Fruit fly (Drosophila melanogaster): ENCODE results near the gene CG3430.

CG3430 gene

DNA sequence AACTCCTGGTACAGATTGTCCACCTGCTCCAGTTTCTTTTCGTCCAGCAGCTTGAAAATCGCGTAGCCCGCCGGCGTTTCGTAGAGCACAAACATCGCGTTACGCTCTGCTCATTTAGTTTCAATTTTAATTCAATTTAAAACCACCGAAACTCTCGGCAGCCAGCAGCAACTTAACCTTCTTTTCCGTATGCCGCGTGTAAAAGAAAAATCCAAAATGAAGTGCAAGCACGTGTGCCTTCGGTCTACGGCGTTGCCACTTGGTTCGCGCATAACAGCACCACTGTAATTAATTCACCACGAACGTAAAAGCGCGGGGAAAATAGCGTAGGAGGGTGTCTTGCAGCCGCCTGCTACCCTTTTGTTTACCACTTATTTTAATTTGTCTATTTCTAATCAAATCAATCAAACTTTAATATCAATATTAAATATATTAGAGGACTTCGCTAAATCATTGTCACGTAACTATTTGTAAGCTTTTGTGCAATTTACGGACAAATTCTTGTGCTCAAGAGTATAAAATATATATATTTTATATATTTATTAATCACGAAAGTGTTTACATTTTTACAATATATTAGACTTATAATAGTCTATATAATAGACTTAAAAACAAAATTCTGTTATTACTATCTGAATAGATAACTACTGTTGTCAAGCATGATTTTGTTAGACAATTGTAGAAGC lies 38.1 kb upstream of the CG3430 start, which contains the start of gene nop5 (continued):
- no peak for TF ChIP-seq emc (GFP tag; optimal IDR thresholded peaks at IDR 0.05)
- no peak for TF ChIP-seq CG3407 (GFP tag; optimal IDR thresholded peaks at IDR 0.05)
- TF ChIP-seq exex (tag; optimal IDR thresholded peaks at IDR 0.05): peak; percentile 47
- no peak for TF ChIP-seq NK7.1 (GFP tag; optimal IDR thresholded peaks at IDR 0.05)
- no peak for TF ChIP-seq eve (GFP tag; optimal IDR thresholded peaks at IDR 0.05)
- no peak for TF ChIP-seq Lhr (GFP tag; optimal IDR thresholded peaks at IDR 0.05)
- no peak for TF ChIP-seq CG6175 (GFP tag; IDR thresholded peaks at IDR 0.05)

DNA sequence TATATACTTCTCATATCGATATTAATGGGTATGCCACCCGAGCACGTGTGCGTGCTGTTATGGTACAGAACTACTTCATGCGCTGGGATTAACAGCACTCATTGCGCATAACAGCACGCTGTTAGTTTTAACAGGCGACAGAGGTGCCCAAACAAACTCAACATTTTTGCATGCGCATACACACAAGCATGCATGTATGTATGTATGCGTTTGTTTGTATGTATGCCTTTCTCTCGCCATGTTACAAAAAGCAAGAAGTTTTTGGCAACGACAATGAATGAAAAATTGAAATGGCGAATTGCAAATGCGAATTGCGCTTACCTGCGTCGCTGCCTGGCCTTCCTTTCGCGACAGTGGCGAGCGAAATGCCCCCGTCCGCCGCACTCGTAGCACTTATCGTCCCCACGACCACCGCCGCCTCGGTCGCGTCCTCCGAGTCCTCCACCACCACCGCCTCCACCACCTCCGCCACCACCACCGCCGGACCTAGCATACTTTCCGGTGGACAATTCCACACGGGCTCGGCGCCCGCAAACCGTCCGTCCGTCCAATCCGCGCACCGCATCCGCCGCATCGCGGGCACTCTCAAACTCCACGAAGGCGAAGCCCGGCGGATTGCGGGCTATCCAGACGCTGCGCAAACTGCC lies 37.5 kb upstream of the CG3430 start:
- TF ChIP-seq CG17912 (GFP tag; optimal IDR thresholded peaks at IDR 0.05) (no peak), CG6689 (GFP tag; IDR thresholded peaks at IDR 0.05) (no peak), CG8359 (GFP tag; optimal IDR thresholded peaks at IDR 0.05; ENCODE audit: borderline replicate concordance) (no peak), CG10543 (GFP tag; optimal IDR thresholded peaks at IDR 0.05) (no peak), Nf-YC (tag; optimal IDR thresholded peaks at IDR 0.05) (peak; percentile 54), dmrt99B (tag; optimal IDR thresholded peaks at IDR 0.05) (no peak), CG17829 (tag; optimal IDR thresholded peaks at IDR 0.05) (no peak), sd (tag; optimal IDR thresholded peaks at IDR 0.05) (no peak), mam (GFP tag; optimal IDR thresholded peaks at IDR 0.05) (no peak), CG15011 (GFP tag; optimal IDR thresholded peaks at IDR 0.05) (no peak), Asciz (GFP tag; optimal IDR thresholded peaks at IDR 0.05) (no peak), E2f2 (GFP tag; IDR thresholded peaks at IDR 0.05) (no peak), CG8944 (GFP tag; optimal IDR thresholded peaks at IDR 0.05) (no peak), NfI (GFP tag; optimal IDR thresholded peaks at IDR 0.05) (no peak), pros (GFP tag; optimal IDR thresholded peaks at IDR 0.05) (no peak), CG18262 (tag; optimal IDR thresholded peaks at IDR 0.05) (peak; percentile 48), bowl (GFP tag; IDR thresholded peaks at IDR 0.05) (no peak), CG7372 (GFP tag; IDR thresholded peaks at IDR 0.05) (no peak), Hand (GFP tag; optimal IDR thresholded peaks at IDR 0.05) (no peak), CG7963 (GFP tag; IDR thresholded peaks at IDR 0.05; ENCODE audit: partially characterized antibody) (0 out of 3 replicates have a peak, but pooled peaks have one; percentile 12), CoRest (tag; optimal IDR thresholded peaks at IDR 0.05) (no peak), CG10654 (GFP tag; optimal IDR thresholded peaks at IDR 0.05) (no peak), CG3726 (GFP tag; IDR thresholded peaks at IDR 0.05) (no peak), Sry-β (GFP tag; optimal IDR thresholded peaks at IDR 0.05) (peak; percentile 15), C15 (GFP tag; IDR thresholded peaks at IDR 0.05) (no peak), Opbp (GFP tag; IDR thresholded peaks at IDR 0.05; ENCODE audit: partially characterized antibody) (0 out of 3 replicates have a peak, but pooled peaks have one; percentile 33), Optix (GFP tag; IDR thresholded peaks at IDR 0.05) (no peak), dan (GFP tag; IDR thresholded peaks at IDR 0.05) (no peak), Mrtf (GFP tag; IDR thresholded peaks at IDR 0.05) (no peak), Hr3 (GFP tag; optimal IDR thresholded peaks at IDR 0.05) (no peak), CG13287 (GFP tag; IDR thresholded peaks at IDR 0.05; ENCODE audit: partially characterized antibody) (peak; percentile 10; the same call in 1 of the 2 replicates), eyg (GFP tag; optimal IDR thresholded peaks at IDR 0.05) (no peak), CG15479 (GFP tag; optimal IDR thresholded peaks at IDR 0.05) (peak; percentile 63), CG9727 (GFP tag; optimal IDR thresholded peaks at IDR 0.05) (no peak), p53 (GFP tag; optimal IDR thresholded peaks at IDR 0.05) (no peak), CG9609 (GFP tag; optimal IDR thresholded peaks at IDR 0.05) (no peak), tna (GFP tag; IDR thresholded peaks at IDR 0.05; ENCODE audit: partially characterized antibody) (peak; percentile 27; the same call in 1 of the 2 replicates), ash1 (GFP tag; optimal IDR thresholded peaks at IDR 0.05) (no peak), CG30431 (GFP tag; optimal IDR thresholded peaks at IDR 0.05) (no peak), Deaf1 (tag; optimal IDR thresholded peaks at IDR 0.05) (no peak)

Data from whole organism, embryonic.